Worm (Caenorhabditis elegans) whole organism, early embryonic: ENCODE results near the gene gcy-14.

Experiments
- B0310.2 ChIP-seq: sonication (generic microtip); optimal IDR thresholded peaks from 2 replicates; lab custom pipeline; 2016; ENCODE audit warnings: mild to moderate bottlenecking, missing genetic modification characterization, missing compliant biosample characterization
- F13C5.2 ChIP-seq: sonication (generic microtip); optimal IDR thresholded peaks from 2 replicates; lab custom pipeline; 2017; ENCODE audit warnings: mild to moderate bottlenecking, missing genetic modification characterization, inconsistent platforms, missing compliant biosample characterization
- aly-1 ChIP-seq: sonication (generic microtip); optimal IDR thresholded peaks from 2 replicates; lab custom pipeline; 2016; ENCODE audit warnings: missing genetic modification characterization, missing compliant biosample characterization
- ama-1 ChIP-seq: fragments of 150-350 bp; optimal IDR thresholded peaks from 2 replicates; lab custom pipeline; 2014
- ceh-13 ChIP-seq: fragments of 200-800 bp; sonication (Bioruptor generic); optimal IDR thresholded peaks from 2 replicates; lab custom pipeline; 2018; ENCODE audit warnings: mild to moderate bottlenecking, missing genetic modification characterization, missing compliant biosample characterization
- ceh-36 ChIP-seq: sonication (generic microtip); optimal IDR thresholded peaks from 2 replicates; lab custom pipeline; 2016; ENCODE audit warnings: missing genetic modification characterization, inconsistent platforms, missing compliant biosample characterization
- ets-7 ChIP-seq: sonication (generic microtip); optimal IDR thresholded peaks from 2 replicates; lab custom pipeline; 2016; ENCODE audit warnings: missing genotype, missing genetic modification characterization, missing compliant biosample characterization
- flt-1 ChIP-seq: fragments of 200-800 bp; sonication (Bioruptor generic); IDR thresholded peaks from 2 replicates; pipeline ENCODE4 v1.3.6; 2022; ENCODE audit warnings: missing genetic modification characterization, missing compliant biosample characterization
- hmbx-1 ChIP-seq: sonication (generic microtip); optimal IDR thresholded peaks from 2 replicates; lab custom pipeline; 2016; ENCODE audit warnings: mild to moderate bottlenecking, missing genetic modification characterization, missing compliant biosample characterization
- hmg-4 ChIP-seq: fragments of 200-800 bp; sonication (Bioruptor generic); optimal IDR thresholded peaks from 2 replicates; lab custom pipeline; 2018; ENCODE audit warnings: mild to moderate bottlenecking, missing genetic modification characterization, missing compliant biosample characterization
- hnd-1 ChIP-seq: sonication (generic microtip); optimal IDR thresholded peaks from 2 replicates; lab custom pipeline; 2016; ENCODE audit warnings: missing genetic modification characterization, missing compliant biosample characterization
- pes-1 ChIP-seq: fragments of 200-800 bp; sonication (Bioruptor generic); IDR thresholded peaks from 2 replicates; pipeline ENCODE4 v1.3.6; 2022; ENCODE audit warnings: missing genetic modification reagents, missing genetic modification characterization, missing compliant biosample characterization
- scrt-1 ChIP-seq: fragments of 200-800 bp; sonication (Bioruptor generic); IDR thresholded peaks from 2 replicates; pipeline ENCODE4 v1.3.6; 2022; ENCODE audit warnings: missing genetic modification characterization, missing compliant biosample characterization
- sea-1 ChIP-seq: fragments of 200-800 bp; sonication (Bioruptor generic); conservative IDR thresholded peaks from 2 replicates; pipeline ENCODE4 v1.3.6; 2022; ENCODE audit warnings: missing genetic modification characterization, missing compliant biosample characterization
- tbx-11 ChIP-seq: fragments of 200-800 bp; sonication (Bioruptor generic); IDR thresholded peaks from 2 replicates; pipeline ENCODE4 v1.3.6; 2022; ENCODE audit warnings: missing genetic modification characterization, missing compliant biosample characterization
- tbx-37 ChIP-seq: fragments of 200-800 bp; sonication (Bioruptor generic); conservative IDR thresholded peaks from 2 replicates; pipeline ENCODE4 v1.3.6; 2022; ENCODE audit warnings: missing genetic modification reagents, missing genetic modification characterization, missing compliant biosample characterization
- tra-4 ChIP-seq: sonication (generic microtip); optimal IDR thresholded peaks from 2 replicates; lab custom pipeline; 2017; ENCODE audit warnings: missing genetic modification characterization, missing compliant biosample characterization

Gene gcy-14

DNA sequence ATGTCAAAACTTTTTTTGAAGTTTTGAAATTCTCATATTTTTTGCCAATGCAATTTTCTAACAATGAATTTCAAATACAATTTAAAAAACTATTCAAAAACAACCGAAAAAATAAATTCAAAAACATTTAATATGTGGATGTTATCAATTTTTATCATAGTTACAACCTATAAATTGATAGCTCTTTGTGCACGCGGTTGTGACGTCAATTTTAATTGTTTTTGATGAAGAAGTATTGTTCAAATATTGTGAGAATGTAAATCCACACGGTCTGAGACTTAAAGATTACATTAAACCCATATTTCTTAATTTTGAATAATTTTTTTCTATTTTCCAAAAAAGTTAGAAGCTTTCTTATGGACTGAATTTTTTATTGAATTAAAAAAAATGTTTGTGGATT, 16.1 kb downstream of the gcy-14 start:
- TF ChIP-seq tra-4 (tag; lab: Kevin White, UChicago) (no peak), ets-7 (tag; lab: Kevin White, UChicago) (no peak), ama-1 (lab: Kevin White, UChicago) (no peak), pes-1 (GFP tag; lab: Robert Waterston, UW) (no peak), scrt-1 (GFP tag; lab: Robert Waterston, UW) (no peak), aly-1 (tag; lab: Kevin White, UChicago) (no peak), F13C5.2 (tag; lab: Kevin White, UChicago) (no peak), hmg-4 (GFP tag; lab: Kevin White, UChicago) (no peak), ceh-36 (no peak), flt-1 (no peak), hnd-1 (tag; lab: Kevin White, UChicago) (no peak), hmbx-1 (tag; lab: Kevin White, UChicago) (no peak), B0310.2 (tag; lab: Kevin White, UChicago) (no peak), ceh-13 (GFP tag; lab: Kevin White, UChicago) (no peak), tbx-11 (GFP tag; lab: Robert Waterston, UW) (no peak), tbx-37 (GFP tag; lab: Robert Waterston, UW) (no peak)

DNA sequence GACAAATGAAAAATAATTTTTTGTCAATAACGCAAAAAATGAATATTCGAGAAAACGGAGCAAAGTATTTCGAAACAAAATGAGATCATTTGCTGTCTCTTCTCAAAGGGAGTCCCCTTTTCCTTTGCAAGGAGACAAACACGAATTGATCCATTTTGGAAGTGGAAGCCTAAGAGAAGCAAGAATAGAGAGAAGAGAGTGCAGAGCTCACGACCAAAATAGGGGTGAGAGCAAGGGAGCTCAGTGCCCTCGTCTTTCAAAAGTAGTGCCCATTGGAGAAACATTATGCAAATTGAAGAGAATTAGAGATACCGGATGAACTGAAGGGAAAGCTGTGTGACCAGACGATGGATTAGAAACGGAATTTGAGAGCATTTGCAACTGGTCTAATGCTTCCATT, 16.9 kb downstream of the gcy-14 start:
- TF ChIP-seq ama-1 (lab: Kevin White, UChicago) (no peak), hnd-1 (tag; lab: Kevin White, UChicago) (no peak), scrt-1 (GFP tag; lab: Robert Waterston, UW) (no peak), tbx-37 (GFP tag; lab: Robert Waterston, UW) (no peak), hmbx-1 (tag; lab: Kevin White, UChicago) (no peak), ceh-13 (GFP tag; lab: Kevin White, UChicago) (no peak), tbx-11 (GFP tag; lab: Robert Waterston, UW) (no peak), ets-7 (tag; lab: Kevin White, UChicago) (no peak), aly-1 (tag; lab: Kevin White, UChicago) (no peak), tra-4 (tag; lab: Kevin White, UChicago) (no peak), hmg-4 (GFP tag; lab: Kevin White, UChicago) (no peak), B0310.2 (tag; lab: Kevin White, UChicago) (no peak)

DNA sequence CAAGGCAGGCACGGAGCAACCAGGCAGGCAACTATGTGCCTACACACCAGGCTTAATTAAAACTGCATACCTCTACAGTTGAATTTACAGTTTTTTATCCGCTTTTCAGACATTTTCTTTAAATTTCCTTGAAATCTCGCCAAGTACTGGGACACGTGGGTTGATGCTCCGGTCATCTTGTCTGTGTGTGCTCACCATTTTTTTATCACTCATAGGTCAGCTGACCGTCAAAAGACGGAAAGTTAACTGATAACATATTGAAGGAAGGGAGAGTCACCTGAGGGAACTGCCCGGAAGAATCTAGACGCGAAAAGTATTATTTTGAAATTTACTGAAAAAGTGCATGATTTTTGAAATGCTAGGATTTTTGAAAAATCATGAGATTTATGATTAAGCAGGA, 17.6 kb downstream of the gcy-14 start:
- TF ChIP-seq flt-1 (no peak), ama-1 (lab: Kevin White, UChicago) (no peak), F13C5.2 (tag; lab: Kevin White, UChicago) (no peak), pes-1 (GFP tag; lab: Robert Waterston, UW) (no peak), sea-1 (no peak), tbx-11 (GFP tag; lab: Robert Waterston, UW) (no peak), hmg-4 (GFP tag; lab: Kevin White, UChicago) (no peak), tbx-37 (GFP tag; lab: Robert Waterston, UW) (no peak), scrt-1 (GFP tag; lab: Robert Waterston, UW) (no peak), ceh-36 (no peak), hnd-1 (tag; lab: Kevin White, UChicago) (no peak), ceh-13 (GFP tag; lab: Kevin White, UChicago) (no peak)

DNA sequence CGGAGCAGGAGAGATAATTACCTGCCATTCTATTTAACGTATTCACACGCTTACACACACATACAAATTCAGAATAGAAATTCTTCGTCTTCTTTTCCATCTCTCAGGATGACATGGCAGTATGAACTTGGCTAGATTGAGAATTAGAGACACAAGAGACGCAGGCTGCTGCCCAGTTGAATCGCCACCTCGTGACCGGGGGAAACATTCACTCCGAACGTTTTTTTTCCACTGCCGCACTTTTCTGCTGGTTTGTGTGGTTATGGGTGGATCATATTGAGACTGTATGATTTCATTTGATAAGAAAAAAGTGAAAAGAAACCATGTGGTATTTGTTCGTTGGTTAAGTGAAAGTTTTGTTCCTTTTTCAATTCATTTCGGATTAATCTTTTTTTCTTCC, 18.5 kb downstream of the gcy-14 start:
- no peak for TF ChIP-seq ama-1 (lab: Kevin White, UChicago)
- no peak for TF ChIP-seq ets-7 (tag; lab: Kevin White, UChicago)
- TF ChIP-seq tbx-37 (GFP tag; lab: Robert Waterston, UW), result no peak
- no peak for TF ChIP-seq B0310.2 (tag; lab: Kevin White, UChicago)
- TF ChIP-seq hnd-1 (tag; lab: Kevin White, UChicago), result no peak
- TF ChIP-seq scrt-1 (GFP tag; lab: Robert Waterston, UW), result no peak
- no peak for TF ChIP-seq hmbx-1 (tag; lab: Kevin White, UChicago)
- TF ChIP-seq aly-1 (tag; lab: Kevin White, UChicago), result no peak
- no peak for TF ChIP-seq ceh-13 (GFP tag; lab: Kevin White, UChicago)
- no peak for TF ChIP-seq flt-1
- no peak for TF ChIP-seq hmg-4 (GFP tag; lab: Kevin White, UChicago)
- no peak for TF ChIP-seq ceh-36
- TF ChIP-seq F13C5.2 (tag; lab: Kevin White, UChicago), result no peak
- TF ChIP-seq tbx-11 (GFP tag; lab: Robert Waterston, UW), result no peak
- TF ChIP-seq pes-1 (GFP tag; lab: Robert Waterston, UW), result no peak
- no peak for TF ChIP-seq sea-1
- TF ChIP-seq tra-4 (tag; lab: Kevin White, UChicago), result no peak

DNA sequence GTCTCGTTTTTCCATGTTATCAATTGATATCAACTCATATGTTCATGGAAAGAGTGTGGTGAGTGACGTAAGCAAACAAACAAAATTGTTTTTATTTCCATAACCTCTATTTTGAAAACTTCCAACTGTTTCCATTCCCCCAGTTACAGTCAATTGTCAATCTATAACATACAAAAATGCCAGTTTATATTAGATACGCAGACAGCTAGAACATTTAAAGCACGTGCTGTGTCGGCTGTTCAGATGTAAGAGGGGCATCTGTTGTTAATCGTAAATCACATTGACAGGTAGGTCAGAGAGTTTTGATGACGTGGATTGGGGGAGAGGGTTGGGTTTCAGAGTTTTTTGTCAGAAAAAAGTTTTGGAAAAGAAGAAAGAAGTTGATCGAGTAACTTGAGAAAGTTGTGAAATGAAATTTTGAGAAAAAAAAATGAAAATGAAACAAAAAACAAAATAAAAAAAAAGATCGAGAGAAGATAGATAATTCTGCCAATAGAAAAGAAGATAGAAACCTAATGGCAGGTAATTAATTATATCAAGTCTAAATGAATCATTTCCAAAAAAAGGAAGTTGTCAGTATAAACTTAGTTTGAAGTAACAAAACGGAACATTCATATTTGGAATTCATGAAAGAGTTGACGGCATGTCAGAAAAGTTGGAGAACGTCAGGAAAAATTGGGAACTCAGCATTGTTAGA, 19.4 kb downstream of the gcy-14 start:
- no peak for TF ChIP-seq sea-1
- no peak for TF ChIP-seq ceh-13 (GFP tag; lab: Kevin White, UChicago)

DNA sequence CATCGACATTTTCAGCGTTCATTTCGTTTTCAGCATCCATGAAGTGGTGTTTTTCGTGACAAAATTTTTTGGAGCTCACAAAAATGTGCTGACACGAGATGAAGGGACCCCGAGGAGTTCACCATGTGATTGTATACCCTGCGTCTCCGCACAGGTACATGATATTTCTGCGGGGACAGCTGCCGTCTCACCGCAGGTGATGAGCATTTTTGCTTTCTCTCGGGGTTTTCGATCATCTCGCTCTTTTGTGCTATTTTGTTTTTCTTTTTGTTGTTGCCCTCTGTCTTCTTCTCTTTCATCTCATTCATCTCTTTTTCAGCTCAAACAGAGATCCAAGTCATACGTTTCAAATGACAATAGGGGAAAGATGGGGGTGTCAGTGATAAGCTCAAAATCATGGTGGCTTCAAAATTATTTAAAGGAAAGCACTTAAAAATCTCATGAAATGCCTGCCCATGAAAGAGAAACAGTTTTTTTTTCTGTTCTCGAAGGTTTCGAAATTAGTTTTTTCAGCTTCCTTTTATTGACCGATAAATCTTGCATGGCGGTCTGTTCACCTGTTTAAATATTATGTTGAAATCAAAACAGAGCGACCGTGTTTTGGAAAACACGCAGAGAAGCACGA, 20.7 kb downstream of the gcy-14 start, which contains the start of gene ret-1:
TSS of gene ret-1 (minus strand) at position 123 of the 625 bp plus-strand sequence.
- TF ChIP-seq flt-1, result no peak
- no peak for TF ChIP-seq hmbx-1 (tag; lab: Kevin White, UChicago)
- TF ChIP-seq tra-4 (tag; lab: Kevin White, UChicago), result no peak
- no peak for TF ChIP-seq scrt-1 (GFP tag; lab: Robert Waterston, UW)
- TF ChIP-seq ceh-36, result no peak
- TF ChIP-seq ceh-13 (GFP tag; lab: Kevin White, UChicago), result no peak
- TF ChIP-seq tbx-11 (GFP tag; lab: Robert Waterston, UW), result no peak
- TF ChIP-seq F13C5.2 (tag; lab: Kevin White, UChicago), result no peak
- 0 out of 2 replicates have a peak, but pooled peaks have one; percentile 11 for TF ChIP-seq tbx-37 (GFP tag; lab: Robert Waterston, UW)
